Fruit fly (Drosophila melanogaster) whole organism, prepupa: ENCODE data around the gene CG31871.

Experiments
- Blimp-1 ChIP-seq: fragments of 200-800 bp; sonication (Bioruptor generic); optimal IDR thresholded peaks from 3 replicates; lab custom pipeline; 2017; ENCODE audit warnings: missing biosample characterization, missing genetic modification characterization, mild to moderate bottlenecking, moderate library complexity, missing genetic modification reagents
- CG10631 ChIP-seq: fragments of 200-800 bp; sonication (Bioruptor generic); optimal IDR thresholded peaks from 2 replicates; lab custom pipeline; 2016; ENCODE audit warnings: missing biosample characterization, missing genetic modification characterization
- CG10669 ChIP-seq: fragments of 200-800 bp; sonication (Bioruptor generic); optimal IDR thresholded peaks from 3 replicates; lab custom pipeline; 2018; ENCODE audit warnings: missing biosample characterization, mild to moderate bottlenecking, missing genetic modification characterization, moderate library complexity
- CG11294 ChIP-seq: fragments of 200-800 bp; sonication (Bioruptor generic); IDR thresholded peaks from 2 replicates; pipeline ENCODE4 v1.3.6; 2022; ENCODE audit warnings: missing biosample characterization, missing genetic modification characterization
- CG11762 ChIP-seq: fragments of 200-800 bp; sonication (Bioruptor generic); optimal IDR thresholded peaks from 3 replicates; lab custom pipeline; 2016; ENCODE audit warnings: missing biosample characterization, missing genetic modification characterization; ENCODE audit not compliant: insufficient read depth
- CG11902 ChIP-seq: fragments of 200-800 bp; sonication (Bioruptor generic); optimal IDR thresholded peaks from 3 replicates; lab custom pipeline; 2016; ENCODE audit warnings: missing biosample characterization, missing genetic modification characterization
- CG15336 ChIP-seq: fragments of 200-800 bp; sonication (Bioruptor generic); IDR thresholded peaks from 2 replicates; pipeline ENCODE4 v1.3.6; 2022; ENCODE audit warnings: missing biosample characterization, missing genetic modification characterization
- CG1621 ChIP-seq: fragments of 200-800 bp; sonication (Bioruptor generic); optimal IDR thresholded peaks from 3 replicates; lab custom pipeline; 2018; ENCODE audit warnings: missing biosample characterization, mild to moderate bottlenecking, missing genetic modification characterization
- CG16779 ChIP-seq: fragments of 200-800 bp; sonication (Bioruptor generic); optimal IDR thresholded peaks from 3 replicates; lab custom pipeline; 2017; ENCODE audit warnings: missing biosample characterization, mild to moderate bottlenecking, missing genetic modification characterization
- CG3032 ChIP-seq: fragments of 200-800 bp; optimal IDR thresholded peaks from 2 replicates; lab custom pipeline; 2019; ENCODE audit warnings: missing biosample characterization, mild to moderate bottlenecking, missing genetic modification characterization, moderate library complexity
- CG31627 ChIP-seq: fragments of 200-800 bp; sonication (Bioruptor generic); optimal IDR thresholded peaks from 3 replicates; lab custom pipeline; 2016; ENCODE audit warnings: missing biosample characterization, missing genetic modification characterization
- CG32006 ChIP-seq: fragments of 200-800 bp; sonication (Bioruptor generic); optimal IDR thresholded peaks from 3 replicates; lab custom pipeline; 2017; ENCODE audit warnings: missing biosample characterization, mild to moderate bottlenecking, missing genetic modification characterization
- CG34406 ChIP-seq: fragments of 200-800 bp; sonication (Bioruptor generic); optimal IDR thresholded peaks from 3 replicates; lab custom pipeline; 2016; ENCODE audit warnings: missing biosample characterization, missing genetic modification characterization
- CG3919 ChIP-seq: fragments of 200-800 bp; sonication (Bioruptor generic); optimal IDR thresholded peaks from 3 replicates; lab custom pipeline; 2016; ENCODE audit warnings: missing biosample characterization, missing genetic modification characterization
- CG6163 ChIP-seq: fragments of 200-800 bp; sonication (Bioruptor generic); IDR thresholded peaks from 3 replicates; pipeline ENCODE4 v1.3.6; 2022; ENCODE audit warnings: missing biosample characterization, missing genetic modification characterization
- CG6276 ChIP-seq: fragments of 200-800 bp; sonication (Bioruptor generic); optimal IDR thresholded peaks from 2 replicates; lab custom pipeline; 2017; ENCODE audit warnings: missing biosample characterization, mild to moderate bottlenecking, missing genetic modification characterization
- CG6792 ChIP-seq: fragments of 200-800 bp; sonication (Bioruptor generic); optimal IDR thresholded peaks from 3 replicates; lab custom pipeline; 2016; ENCODE audit warnings: missing biosample characterization, missing genetic modification characterization
- CG6808 ChIP-seq: fragments of 200-800 bp; sonication (Bioruptor generic); optimal IDR thresholded peaks from 3 replicates; lab custom pipeline; 2017; ENCODE audit warnings: missing biosample characterization, missing genetic modification characterization, mild to moderate bottlenecking, moderate library complexity, missing genetic modification reagents
- CG6854 ChIP-seq: fragments of 200-800 bp; sonication (Bioruptor generic); optimal IDR thresholded peaks from 2 replicates; lab custom pipeline; 2017; ENCODE audit warnings: missing biosample characterization, mild to moderate bottlenecking, missing genetic modification characterization
- CG7368 ChIP-seq: fragments of 200-800 bp; sonication (Bioruptor generic); optimal IDR thresholded peaks from 3 replicates; lab custom pipeline; 2016; ENCODE audit warnings: missing biosample characterization, missing genetic modification characterization
- CG8119 ChIP-seq: fragments of 200-800 bp; sonication (Bioruptor generic); IDR thresholded peaks from 3 replicates; pipeline ENCODE4 v1.3.6; 2022; ENCODE audit warnings: missing biosample characterization, missing genetic modification characterization
- CG8319 ChIP-seq: fragments of 200-800 bp; sonication (Bioruptor generic); optimal IDR thresholded peaks from 3 replicates; lab custom pipeline; 2016; ENCODE audit warnings: missing biosample characterization, missing genetic modification characterization
- CG9139 ChIP-seq: fragments of 200-800 bp; sonication (Bioruptor generic); optimal IDR thresholded peaks from 3 replicates; lab custom pipeline; 2017; ENCODE audit warnings: missing biosample characterization, mild to moderate bottlenecking, missing genetic modification characterization
- Eip78C ChIP-seq: fragments of 200-800 bp; sonication (Bioruptor generic); peaks from one replicate; lab custom pipeline; 2016; ENCODE audit warnings: missing biosample characterization, missing genetic modification characterization
- Eip93F ChIP-seq: fragments of 200-800 bp; sonication (Bioruptor generic); optimal IDR thresholded peaks from 2 replicates; lab custom pipeline; 2016; ENCODE audit warnings: missing biosample characterization, mild to moderate bottlenecking, missing genetic modification characterization
- Ets21C ChIP-seq: fragments of 200-800 bp; sonication (Bioruptor generic); optimal IDR thresholded peaks from 3 replicates; lab custom pipeline; 2016; ENCODE audit warnings: missing biosample characterization, missing genetic modification characterization
- Ets96B ChIP-seq: fragments of 200-800 bp; optimal IDR thresholded peaks from 2 replicates; lab custom pipeline; 2019; ENCODE audit warnings: missing biosample characterization, mild to moderate bottlenecking, missing genetic modification characterization, moderate library complexity
- Gug ChIP-seq: fragments of 200-800 bp; sonication (Bioruptor generic); IDR thresholded peaks from 2 replicates; pipeline ENCODE4 v1.3.6; 2022; ENCODE audit warnings: missing biosample characterization, missing genetic modification characterization
- Hr39 ChIP-seq: fragments of 200-800 bp; sonication (Bioruptor generic); optimal IDR thresholded peaks from 2 replicates; lab custom pipeline; 2016; ENCODE audit warnings: missing biosample characterization, missing genetic modification characterization
- Hr4 ChIP-seq: fragments of 200-800 bp; sonication (Bioruptor generic); optimal IDR thresholded peaks from 3 replicates; lab custom pipeline; 2016; ENCODE audit warnings: missing biosample characterization, missing genetic modification characterization
- Lpt ChIP-seq: fragments of 200-800 bp; sonication (Bioruptor generic); optimal IDR thresholded peaks from 3 replicates; lab custom pipeline; 2016; ENCODE audit warnings: missing biosample characterization, missing genetic modification characterization
- OdsH ChIP-seq: fragments of 200-800 bp; sonication (Bioruptor generic); optimal IDR thresholded peaks from 3 replicates; lab custom pipeline; 2016; ENCODE audit warnings: missing biosample characterization, missing genetic modification characterization
- Smox ChIP-seq: fragments of 200-800 bp; sonication (Bioruptor generic); optimal IDR thresholded peaks from 3 replicates; lab custom pipeline; 2016; ENCODE audit warnings: missing biosample characterization, missing genetic modification characterization
- Sox14 ChIP-seq: fragments of 200-800 bp; sonication (Bioruptor generic); optimal IDR thresholded peaks from 3 replicates; lab custom pipeline; 2016; ENCODE audit warnings: missing biosample characterization, missing genetic modification characterization
- Sox15 ChIP-seq: fragments of 200-800 bp; sonication (Bioruptor generic); optimal IDR thresholded peaks from 3 replicates; lab custom pipeline; 2016; ENCODE audit warnings: missing biosample characterization, missing genetic modification characterization
- achi ChIP-seq: fragments of 200-800 bp; sonication (Bioruptor generic); optimal IDR thresholded peaks from 3 replicates; lab custom pipeline; 2016; ENCODE audit warnings: missing biosample characterization, missing genetic modification characterization
- acj6 ChIP-seq: fragments of 200-800 bp; sonication (Bioruptor generic); optimal IDR thresholded peaks from 3 replicates; lab custom pipeline; 2016; ENCODE audit warnings: missing biosample characterization, missing genetic modification characterization
- cyc ChIP-seq: fragments of 200-800 bp; sonication (Bioruptor generic); optimal IDR thresholded peaks from 3 replicates; lab custom pipeline; 2016; ENCODE audit warnings: missing biosample characterization, missing genetic modification characterization
- dsx ChIP-seq: fragments of 200-800 bp; optimal IDR thresholded peaks from 3 replicates; lab custom pipeline; 2019; ENCODE audit warnings: missing biosample characterization, mild to moderate bottlenecking, missing genetic modification characterization, moderate library complexity; ENCODE audit not compliant: poor library complexity, severe bottlenecking
- esn ChIP-seq: fragments of 200-800 bp; sonication (Bioruptor generic); optimal IDR thresholded peaks from 2 replicates; lab custom pipeline; 2016; ENCODE audit warnings: missing biosample characterization, mild to moderate bottlenecking, missing genetic modification characterization, moderate library complexity
- fd59A ChIP-seq: fragments of 200-800 bp; sonication (Bioruptor generic); optimal IDR thresholded peaks from 2 replicates; lab custom pipeline; 2017; ENCODE audit warnings: missing biosample characterization, mild to moderate bottlenecking, missing genetic modification characterization, missing genetic modification reagents
- fd85E ChIP-seq: fragments of 200-800 bp; sonication (Bioruptor generic); optimal IDR thresholded peaks from 3 replicates; lab custom pipeline; 2016; ENCODE audit warnings: missing biosample characterization, missing genetic modification characterization
- fkh ChIP-seq: fragments of 200-800 bp; sonication (Bioruptor generic); optimal IDR thresholded peaks from 3 replicates; lab custom pipeline; 2017; ENCODE audit warnings: missing biosample characterization, mild to moderate bottlenecking, missing genetic modification characterization, moderate library complexity
- lz ChIP-seq: fragments of 200-800 bp; sonication (Bioruptor generic); optimal IDR thresholded peaks from 3 replicates; lab custom pipeline; 2016; ENCODE audit warnings: missing biosample characterization, missing genetic modification characterization
- net ChIP-seq: fragments of 200-800 bp; sonication (Bioruptor generic); optimal IDR thresholded peaks from 3 replicates; lab custom pipeline; 2016; ENCODE audit warnings: missing biosample characterization, missing genetic modification characterization
- pdm3 ChIP-seq: fragments of 200-800 bp; sonication (Bioruptor generic); optimal IDR thresholded peaks from 3 replicates; lab custom pipeline; 2016; ENCODE audit warnings: missing biosample characterization, missing genetic modification characterization
- ss ChIP-seq, 2 experiments: fragments of 200-800 bp; sonication (Bioruptor generic); optimal IDR thresholded peaks; 2 replicates in 1 of 2; 3 replicates in 1 of 2; lab custom pipeline; 2017 to 2018; ENCODE audit warnings: mild to moderate bottlenecking in 2 of 2, missing biosample characterization in 2 of 2, missing genetic modification characterization in 2 of 2, moderate library complexity in 1 of 2
- svp ChIP-seq: fragments of 200-800 bp; sonication (Bioruptor generic); peaks from one replicate; lab custom pipeline; 2016; ENCODE audit warnings: missing biosample characterization, missing genetic modification characterization
- topi ChIP-seq: fragments of 200-800 bp; sonication (Bioruptor generic); optimal IDR thresholded peaks from 3 replicates; lab custom pipeline; 2016; ENCODE audit warnings: missing biosample characterization, missing genetic modification characterization

CG31871 gene

dm6 chr2L:10615889-10616288, 46.0 kb upstream of the CG31871 start (continued):
- peak; percentile 42 for TF ChIP-seq CG6808 (GFP tag; lab: Kevin White, UChicago)
- TF ChIP-seq CG15336 (GFP tag; lab: Robert Waterston, UW) = peak; percentile 62
- peak; percentile 39 for TF ChIP-seq Ets21C (GFP tag; lab: Kevin White, UChicago)
- peak; percentile 48; the same call in 1 of the 3 replicates for TF ChIP-seq CG6163
- peak; percentile 62 for TF ChIP-seq net
- TF ChIP-seq esn = peak; percentile 79
- TF ChIP-seq Gug = no peak
- TF ChIP-seq CG34406 = peak; percentile 71
- TF ChIP-seq CG9139 (GFP tag; lab: Kevin White, UChicago) = no peak
- peak; percentile 92 for TF ChIP-seq Eip78C (GFP tag; lab: Kevin White, UChicago)
- TF ChIP-seq fd85E = no peak
- TF ChIP-seq Sox14 (GFP tag; lab: Kevin White, UChicago) = peak; percentile 53
- TF ChIP-seq CG11294 (GFP tag; lab: Robert Waterston, UW) = no peak
- no peak for TF ChIP-seq CG11902
- peak; percentile 55 for TF ChIP-seq CG3032 (tag; lab: Kevin White, UChicago)
- TF ChIP-seq cyc (GFP tag; lab: Kevin White, UChicago) = peak; percentile 48
- TF ChIP-seq CG6276 (GFP tag; lab: Kevin White, UChicago) = no peak
- peak; percentile 37 for TF ChIP-seq CG6854 (GFP tag; lab: Kevin White, UChicago)
- peak; percentile 66 for TF ChIP-seq pdm3 (GFP tag; lab: Kevin White, UChicago)
- peak; percentile 55 for TF ChIP-seq CG31627 (GFP tag; lab: Kevin White, UChicago)
- peak; percentile 55 for TF ChIP-seq Hr39
- TF ChIP-seq CG8319 (GFP tag; lab: Kevin White, UChicago) = peak; percentile 36
- TF ChIP-seq dsx (GFP tag; lab: Kevin White, UChicago) = peak; percentile 40
- no peak for TF ChIP-seq Lpt (GFP tag; lab: Kevin White, UChicago)
- peak; percentile 69 for TF ChIP-seq OdsH (GFP tag; lab: Kevin White, UChicago)
- TF ChIP-seq CG8119 (GFP tag; lab: Robert Waterston, UW) = peak; percentile 77
- TF ChIP-seq CG10669 (GFP tag; lab: Kevin White, UChicago) = peak; percentile 47
- TF ChIP-seq fd59A (GFP tag; lab: Kevin White, UChicago) = peak; percentile 56
- peak; percentile 63 for TF ChIP-seq CG10631

- TF ChIP-seq achi (GFP tag; lab: Kevin White, UChicago) (peak; percentile 84), OdsH (GFP tag; lab: Kevin White, UChicago) (peak; percentile 89), CG10669 (GFP tag; lab: Kevin White, UChicago) (peak; percentile 91), topi (GFP tag; lab: Kevin White, UChicago) (peak; percentile 64), Gug (peak; percentile 94), ss (GFP tag; optimal IDR thresholded peaks at IDR 0.05; lab: Kevin White, UChicago) (peak; percentile 79 to 85), svp (GFP tag; lab: Kevin White, UChicago) (peak; percentile 58), Eip93F (no peak), CG6276 (GFP tag; lab: Kevin White, UChicago) (peak; percentile 84), CG3919 (peak; percentile 90), Hr39 (peak; percentile 53), CG32006 (GFP tag; lab: Kevin White, UChicago) (peak; percentile 88), CG16779 (peak; percentile 52), Smox (GFP tag; lab: Kevin White, UChicago) (peak; percentile 44), Lpt (GFP tag; lab: Kevin White, UChicago) (peak; percentile 88), fkh (GFP tag; lab: Kevin White, UChicago) (no peak), Hr4 (GFP tag; lab: Kevin White, UChicago) (peak; percentile 86), CG10631 (peak; percentile 90), CG6163 (peak; percentile 95), fd59A (GFP tag; lab: Kevin White, UChicago) (peak; percentile 87), CG11294 (GFP tag; lab: Robert Waterston, UW) (peak; percentile 92), Ets96B (tag; lab: Kevin White, UChicago) (peak; percentile 93), CG1621 (tag; lab: Kevin White, UChicago) (peak; percentile 87), Sox15 (GFP tag; lab: Kevin White, UChicago) (peak; percentile 56), Blimp-1 (GFP tag; lab: Kevin White, UChicago) (no peak), acj6 (GFP tag; lab: Kevin White, UChicago) (peak; percentile 86), CG7368 (GFP tag; lab: Kevin White, UChicago) (peak; percentile 76), lz (GFP tag; lab: Kevin White, UChicago) (peak; percentile 67), CG3032 (tag; lab: Kevin White, UChicago) (peak; percentile 89), CG8119 (GFP tag; lab: Robert Waterston, UW) (peak; percentile 94), fd85E (peak; percentile 15), CG6792 (peak; percentile 80), Eip78C (GFP tag; lab: Kevin White, UChicago) (peak; percentile 96), CG11762 (GFP tag; lab: Kevin White, UChicago) (peak; percentile 77)
These were observed 45.1 kb upstream of the CG31871 start for dm6 chr2L:10616767-10617166.
